Fruit fly (Drosophila melanogaster) whole organism, adult: ENCODE measurements around the gene CG12535.

Source experiments
- CG11617 ChIP-seq: fragments of 200-800 bp; sonication (Bioruptor generic); optimal IDR thresholded peaks from 2 replicates; lab custom pipeline; 2017; ENCODE audit warnings: mild to moderate bottlenecking, missing biosample characterization, missing genetic modification reagents, missing genetic modification characterization
- CG12768 ChIP-seq: fragments of 200-800 bp; sonication (Bioruptor generic); optimal IDR thresholded peaks from 2 replicates; lab custom pipeline; 2017; ENCODE audit warnings: missing biosample characterization, missing genetic modification characterization, mild to moderate bottlenecking, moderate library complexity, missing genetic modification reagents
- CG14711 ChIP-seq: fragments of 200-800 bp; sonication (Bioruptor generic); optimal IDR thresholded peaks from 2 replicates; lab custom pipeline; 2018; ENCODE audit warnings: missing biosample characterization, mild to moderate bottlenecking, missing genetic modification characterization, moderate library complexity
- CG1620 ChIP-seq: fragments of 200-800 bp; sonication (Bioruptor generic); optimal IDR thresholded peaks from 2 replicates; lab custom pipeline; 2016; ENCODE audit warnings: missing biosample characterization, missing genetic modification characterization
- CG33017 ChIP-seq: fragments of 200-800 bp; sonication (Bioruptor generic); optimal IDR thresholded peaks from 2 replicates; lab custom pipeline; 2018; ENCODE audit warnings: missing biosample characterization, mild to moderate bottlenecking, missing genetic modification characterization, moderate library complexity
- CG5204 ChIP-seq: fragments of 200-800 bp; sonication (Bioruptor generic); optimal IDR thresholded peaks from 2 replicates; lab custom pipeline; 2016; ENCODE audit warnings: missing biosample characterization, missing genetic modification characterization
- CG7045 ChIP-seq: fragments of 200-800 bp; sonication (Bioruptor generic); optimal IDR thresholded peaks from 2 replicates; lab custom pipeline; 2017; ENCODE audit warnings: missing biosample characterization, mild to moderate bottlenecking, missing genetic modification characterization
- CG7101 ChIP-seq: fragments of 200-800 bp; sonication (Bioruptor generic); optimal IDR thresholded peaks from 2 replicates; lab custom pipeline; 2018; ENCODE audit warnings: missing biosample characterization, mild to moderate bottlenecking, missing genetic modification characterization, moderate library complexity
- Clk ChIP-seq: fragments of 200-800 bp; sonication (Bioruptor generic); optimal IDR thresholded peaks from 2 replicates; lab custom pipeline; 2017; ENCODE audit warnings: missing biosample characterization, missing genetic modification characterization
- Crg-1 ChIP-seq: fragments of 200-800 bp; sonication (Bioruptor generic); optimal IDR thresholded peaks from 2 replicates; lab custom pipeline; 2016; ENCODE audit warnings: missing biosample characterization, missing genetic modification characterization
- Hr96 ChIP-seq: fragments of 200-800 bp; sonication (Bioruptor generic); optimal IDR thresholded peaks from 2 replicates; lab custom pipeline; 2016; ENCODE audit warnings: missing biosample characterization, missing genetic modification characterization
- Mnt ChIP-seq: fragments of 200-800 bp; sonication (Bioruptor generic); optimal IDR thresholded peaks from 2 replicates; lab custom pipeline; 2016; ENCODE audit warnings: missing biosample characterization, mild to moderate bottlenecking, missing genetic modification characterization
- bab1 ChIP-seq: fragments of 200-800 bp; sonication (Bioruptor generic); optimal IDR thresholded peaks from 3 replicates; lab custom pipeline; 2019; ENCODE audit warnings: missing biosample characterization, mild to moderate bottlenecking, missing genetic modification characterization, moderate library complexity
- cic ChIP-seq: fragments of 200-800 bp; sonication (Bioruptor generic); optimal IDR thresholded peaks from 2 replicates; lab custom pipeline; 2017; ENCODE audit warnings: missing biosample characterization, mild to moderate bottlenecking, missing genetic modification characterization, moderate library complexity
- cnc ChIP-seq, 2 experiments: fragments of >200 bp; optimal IDR thresholded peaks; 2 replicates each; lab custom pipeline; 2017
- kay ChIP-seq: fragments of 200-800 bp; sonication (Bioruptor generic); peaks from one replicate; lab custom pipeline; 2016; ENCODE audit warnings: missing biosample characterization, missing genetic modification characterization, borderline replicate concordance
- ovo ChIP-seq: fragments of 200-800 bp; sonication (Bioruptor generic); optimal IDR thresholded peaks from 2 replicates; lab custom pipeline; 2016; ENCODE audit warnings: missing biosample characterization, missing genetic modification characterization
- pad ChIP-seq: fragments of 200-800 bp; sonication (Bioruptor generic); optimal IDR thresholded peaks from 3 replicates; lab custom pipeline; 2017; ENCODE audit warnings: missing biosample characterization, missing genetic modification characterization, mild to moderate bottlenecking, moderate library complexity, missing genetic modification reagents
- tj ChIP-seq: fragments of 200-800 bp; sonication (Bioruptor generic); optimal IDR thresholded peaks from 3 replicates; lab custom pipeline; 2017; ENCODE audit warnings: missing biosample characterization, mild to moderate bottlenecking, missing genetic modification characterization, moderate library complexity
- toe ChIP-seq: fragments of 200-800 bp; sonication (Bioruptor generic); optimal IDR thresholded peaks from 2 replicates; lab custom pipeline; 2016; ENCODE audit warnings: missing biosample characterization, missing genetic modification characterization

Gene CG12535

dm6 chrX:3451250-3451786 lies 2.6 kb upstream of the CG12535 start:
- TF ChIP-seq CG5204 (no peak), cic (peak; percentile 33), CG7045 (GFP tag; lab: Kevin White, UChicago) (no peak), toe (no peak), CG12768 (GFP tag; lab: Kevin White, UChicago) (no peak), cnc (optimal IDR thresholded peaks at IDR 0.05; lab: Kevin White, UChicago) (no peak), kay (GFP tag; lab: Kevin White, UChicago) (peak; percentile 54), Clk (no peak), Mnt (GFP tag; lab: Kevin White, UChicago) (no peak), CG1620 (GFP tag; lab: Kevin White, UChicago) (no peak), tj (no peak), pad (GFP tag; lab: Kevin White, UChicago) (no peak)

dm6 chrX:3447718-3448523 lies 822 bp downstream of the CG12535 start:
- TF ChIP-seq CG7045 (GFP tag; lab: Kevin White, UChicago) (peak; percentile 43), toe (peak; percentile 26), pad (GFP tag; lab: Kevin White, UChicago) (peak; percentile 62), kay (GFP tag; lab: Kevin White, UChicago) (peak; percentile 14), cnc (optimal IDR thresholded peaks at IDR 0.05; lab: Kevin White, UChicago) (peak; percentile 18 to 47), CG33017 (tag; lab: Kevin White, UChicago) (peak; percentile 67), CG11617 (GFP tag; lab: Kevin White, UChicago) (peak; percentile 82), CG12768 (GFP tag; lab: Kevin White, UChicago) (peak; percentile 46), tj (peak; percentile 90), CG5204 (peak; percentile 58), Crg-1 (peak; percentile 51), ovo (GFP tag; lab: Kevin White, UChicago) (peak; percentile 61), cic (peak; percentile 36), CG1620 (GFP tag; lab: Kevin White, UChicago) (peak; percentile 26), Hr96 (peak; percentile 54), Clk (peak; percentile 28), Mnt (GFP tag; lab: Kevin White, UChicago) (peak; percentile 72), CG14711 (tag; lab: Kevin White, UChicago) (peak; percentile 71), CG7101 (tag; lab: Kevin White, UChicago) (peak; percentile 86), bab1 (GFP tag; lab: Kevin White, UChicago) (peak; percentile 68)

- TF ChIP-seq ovo (GFP tag; lab: Kevin White, UChicago) (peak; percentile 15), pad (GFP tag; lab: Kevin White, UChicago) (peak; percentile 3), Crg-1 (peak; percentile 11), tj (peak; percentile 40), Mnt (GFP tag; lab: Kevin White, UChicago) (no peak), CG11617 (GFP tag; lab: Kevin White, UChicago) (peak; percentile 32), CG1620 (GFP tag; lab: Kevin White, UChicago) (peak; percentile 8), Hr96 (no peak)
Measured at dm6 chrX:3446650-3447049, 2.1 kb downstream of the CG12535 start.

- TF ChIP-seq cic (peak; percentile 56), bab1 (GFP tag; lab: Kevin White, UChicago) (no peak), CG5204 (no peak), pad (GFP tag; lab: Kevin White, UChicago) (peak; percentile 13), tj (no peak), cnc (optimal IDR thresholded peaks at IDR 0.05; lab: Kevin White, UChicago) (no peak), CG12768 (GFP tag; lab: Kevin White, UChicago) (peak; percentile 33), Hr96 (peak; percentile 36), kay (GFP tag; lab: Kevin White, UChicago) (peak; percentile 90), toe (no peak), Crg-1 (no peak)
Measured at dm6 chrX:3446157-3446556, 2.6 kb downstream of the CG12535 start.

dm6 chrX:3444800-3445199 lies 3.9 kb downstream of the CG12535 start:
- TF ChIP-seq bab1 (GFP tag; lab: Kevin White, UChicago) (no peak), CG14711 (tag; lab: Kevin White, UChicago) (peak; percentile 78), ovo (GFP tag; lab: Kevin White, UChicago) (no peak), CG11617 (GFP tag; lab: Kevin White, UChicago) (peak; percentile 55), pad (GFP tag; lab: Kevin White, UChicago) (peak; percentile 27), toe (no peak), Crg-1 (no peak), CG33017 (tag; lab: Kevin White, UChicago) (peak; percentile 19), kay (GFP tag; lab: Kevin White, UChicago) (no peak), CG12768 (GFP tag; lab: Kevin White, UChicago) (no peak), CG7045 (GFP tag; lab: Kevin White, UChicago) (no peak), Mnt (GFP tag; lab: Kevin White, UChicago) (peak; percentile 23), Hr96 (no peak), CG7101 (tag; lab: Kevin White, UChicago) (peak; percentile 63), cic (peak; percentile 23), Clk (no peak), CG1620 (GFP tag; lab: Kevin White, UChicago) (no peak), tj (peak; percentile 22), cnc (optimal IDR thresholded peaks at IDR 0.05; lab: Kevin White, UChicago) (no peak), CG5204 (no peak)

dm6 chrX:3443902-3444301 lies 4.8 kb downstream of the CG12535 start:
- TF ChIP-seq CG12768 (GFP tag; lab: Kevin White, UChicago) (no peak), CG5204 (no peak), CG7101 (tag; lab: Kevin White, UChicago) (no peak), CG33017 (tag; lab: Kevin White, UChicago) (no peak), bab1 (GFP tag; lab: Kevin White, UChicago) (no peak), CG11617 (GFP tag; lab: Kevin White, UChicago) (no peak), cic (no peak), ovo (GFP tag; lab: Kevin White, UChicago) (no peak), kay (GFP tag; lab: Kevin White, UChicago) (no peak), Clk (no peak), pad (GFP tag; lab: Kevin White, UChicago) (no peak)
